Worm (Caenorhabditis elegans) whole organism, L1 larva: ENCODE data around the gene twk-7.
A peak's percentile ranks its signal among the peaks of the same experiment; 100 is the strongest.

Source experiments
- C16A3.4 ChIP-seq: fragments of 150-350 bp; optimal IDR thresholded peaks from 2 replicates; lab custom pipeline; 2014; ENCODE audit warnings: missing biosample characterization, missing genetic modification characterization
- C34B4.2 ChIP-seq: sonication (generic microtip); optimal IDR thresholded peaks from 2 replicates; lab custom pipeline; 2017; ENCODE audit warnings: mild to moderate bottlenecking, missing genetic modification characterization, missing compliant biosample characterization
- aha-1 ChIP-seq: fragments of 150-350 bp; optimal IDR thresholded peaks from 2 replicates; lab custom pipeline; 2014; ENCODE audit warnings: missing biosample characterization, missing genetic modification characterization
- alr-1 ChIP-seq: fragments of 200-800 bp; sonication (Bioruptor generic); optimal IDR thresholded peaks from 2 replicates; lab custom pipeline; 2018; ENCODE audit warnings: borderline replicate concordance, mild to moderate bottlenecking, missing genetic modification characterization, missing compliant biosample characterization
- aly-2 ChIP-seq: fragments of 150-350 bp; optimal IDR thresholded peaks from 2 replicates; lab custom pipeline; 2014; ENCODE audit warnings: missing biosample characterization, missing genetic modification characterization
- ceh-63 ChIP-seq: fragments of 200-800 bp; sonication (Bioruptor generic); optimal IDR thresholded peaks from 2 replicates; lab custom pipeline; 2018; ENCODE audit warnings: mild to moderate bottlenecking, missing genetic modification characterization, missing compliant biosample characterization
- ceh-82 ChIP-seq, 3 experiments: fragments of 150-350 bp in 1 of 3; sonication (generic microtip) in 2 of 3; optimal IDR thresholded peaks; 2 replicates each; lab custom pipeline; 2014 to 2017; ENCODE audit warnings: missing biosample characterization in 3 of 3, missing genetic modification characterization in 3 of 3
- ces-1 ChIP-seq: fragments of 150-350 bp; optimal IDR thresholded peaks from 2 replicates; lab custom pipeline; 2014; ENCODE audit warnings: missing biosample characterization, missing genetic modification reagents, missing genetic modification characterization
- efl-1 ChIP-seq, 4 experiments: fragments of 150-350 bp; optimal IDR thresholded peaks in 3 of 4; peaks in 1 of 4; 1 replicate in 1 of 4; 2 replicates in 3 of 4; lab custom pipeline; 2014; ENCODE audit warnings: missing biosample characterization in 2 of 4, missing genetic modification characterization in 2 of 4, missing genetic modification reagents in 2 of 4
- egl-13 ChIP-seq: sonication (generic microtip); optimal IDR thresholded peaks from 2 replicates; lab custom pipeline; 2016; ENCODE audit warnings: missing genotype, missing genetic modification reagents, missing genetic modification characterization, missing compliant biosample characterization
- elt-3 ChIP-seq, 6 experiments: fragments of 150-350 bp in 1 of 6; sonication (generic microtip); optimal IDR thresholded peaks; 2 replicates each; lab custom pipeline; 2017 to 2018; ENCODE audit warnings: missing biosample characterization in 6 of 6, missing genetic modification characterization in 6 of 6, inconsistent platforms in 1 of 6
- ets-5 ChIP-seq: fragments of 200-800 bp; sonication (Bioruptor generic); IDR thresholded peaks from 2 replicates; pipeline ENCODE4 v1.3.6; 2022; ENCODE audit warnings: missing genetic modification characterization, missing compliant biosample characterization
- fkh-10 ChIP-seq: sonication (generic microtip); optimal IDR thresholded peaks from 2 replicates; lab custom pipeline; 2017; ENCODE audit warnings: missing biosample characterization, missing genetic modification reagents, missing genetic modification characterization
- fkh-8 ChIP-seq: sonication (generic microtip); optimal IDR thresholded peaks from 2 replicates; lab custom pipeline; 2016; ENCODE audit warnings: mild to moderate bottlenecking, missing genetic modification characterization, missing compliant biosample characterization
- fos-1 ChIP-seq: fragments of 150-350 bp; optimal IDR thresholded peaks from 2 replicates; lab custom pipeline; 2014; ENCODE audit warnings: missing biosample characterization, missing genetic modification characterization
- grh-1 ChIP-seq: fragments of 200-800 bp; sonication (Bioruptor generic); IDR thresholded peaks from 2 replicates; pipeline ENCODE4 v1.3.6; 2022; ENCODE audit warnings: missing genetic modification reagents, missing genetic modification characterization, missing compliant biosample characterization
- hlh-17 ChIP-seq: fragments of 200-800 bp; sonication (Bioruptor generic); optimal IDR thresholded peaks from 2 replicates; lab custom pipeline; 2018; ENCODE audit warnings: missing genetic modification characterization, mild to moderate bottlenecking, missing compliant biosample characterization, moderate library complexity, borderline replicate concordance
- hpl-2 ChIP-seq: fragments of 150-350 bp; optimal IDR thresholded peaks from 2 replicates; lab custom pipeline; 2014; ENCODE audit warnings: missing biosample characterization, missing genetic modification reagents, missing genetic modification characterization
- irx-1 ChIP-seq: sonication (generic microtip); optimal IDR thresholded peaks from 2 replicates; lab custom pipeline; 2016; ENCODE audit warnings: missing genetic modification characterization, missing compliant biosample characterization
- isw-1 ChIP-seq: fragments of 200-800 bp; sonication (Bioruptor generic); IDR thresholded peaks from 2 replicates; pipeline ENCODE4 v1.3.6; 2022; ENCODE audit warnings: missing genetic modification characterization, missing compliant biosample characterization
- lin-13 ChIP-seq: fragments of 150-350 bp; optimal IDR thresholded peaks from 2 replicates; lab custom pipeline; 2014; ENCODE audit warnings: missing biosample characterization, missing genetic modification reagents, missing genetic modification characterization
- lin-14 ChIP-seq: fragments of 200-800 bp; sonication (Bioruptor generic); optimal IDR thresholded peaks from 2 replicates; lab custom pipeline; 2018; ENCODE audit warnings: mild to moderate bottlenecking, missing genetic modification characterization, moderate library complexity, missing compliant biosample characterization
- lin-35 ChIP-seq, 2 experiments: fragments of 150-350 bp; optimal IDR thresholded peaks; 2 replicates each; lab custom pipeline; 2014; ENCODE audit warnings: missing biosample characterization in 2 of 2, missing genetic modification characterization in 2 of 2, missing genetic modification reagents in 2 of 2
- lin-39 ChIP-seq: fragments of 150-350 bp; optimal IDR thresholded peaks from 2 replicates; lab custom pipeline; 2014; ENCODE audit warnings: missing biosample characterization, missing genetic modification reagents, missing genetic modification characterization
- lir-3 ChIP-seq: sonication (generic microtip); optimal IDR thresholded peaks from 2 replicates; lab custom pipeline; 2016; ENCODE audit warnings: mild to moderate bottlenecking, missing genetic modification characterization, moderate library complexity, missing compliant biosample characterization; ENCODE audit not compliant: poor library complexity
- mab-9 ChIP-seq: fragments of 200-800 bp; sonication (Bioruptor generic); IDR thresholded peaks from 2 replicates; pipeline ENCODE4 v1.3.6; 2022; ENCODE audit warnings: missing genetic modification reagents, missing genetic modification characterization, missing compliant biosample characterization
- mef-2 ChIP-seq: fragments of 150-350 bp; optimal IDR thresholded peaks from 2 replicates; lab custom pipeline; 2014; ENCODE audit warnings: missing biosample characterization, missing genetic modification characterization
- nhr-19 ChIP-seq: fragments of 200-800 bp; sonication (Bioruptor generic); conservative IDR thresholded peaks from 2 replicates; pipeline ENCODE4 v1.3.6; 2022; ENCODE audit warnings: missing genetic modification characterization, missing compliant biosample characterization
- nhr-47 ChIP-seq: sonication (generic microtip); optimal IDR thresholded peaks from 2 replicates; lab custom pipeline; 2016; ENCODE audit warnings: mild to moderate bottlenecking, missing genetic modification characterization, moderate library complexity, missing compliant biosample characterization
- nhr-71 ChIP-seq: sonication (generic microtip); optimal IDR thresholded peaks from 2 replicates; lab custom pipeline; 2016; ENCODE audit warnings: mild to moderate bottlenecking, missing genetic modification characterization, moderate library complexity, missing compliant biosample characterization
- nhr-76 ChIP-seq: sonication (generic microtip); optimal IDR thresholded peaks from 2 replicates; lab custom pipeline; 2017; ENCODE audit warnings: missing biosample characterization, missing genetic modification characterization
- nhr-90 ChIP-seq: sonication (generic microtip); optimal IDR thresholded peaks from 2 replicates; lab custom pipeline; 2016; ENCODE audit warnings: mild to moderate bottlenecking, missing genetic modification characterization, missing compliant biosample characterization; ENCODE audit not compliant: poor library complexity
- pax-3 ChIP-seq: fragments of 200-800 bp; sonication (Bioruptor generic); optimal IDR thresholded peaks from 2 replicates; lab custom pipeline; 2018; ENCODE audit warnings: mild to moderate bottlenecking, missing genetic modification characterization, moderate library complexity, missing compliant biosample characterization
- snpc-4 ChIP-seq: fragments of 150-350 bp; optimal IDR thresholded peaks from 2 replicates; lab custom pipeline; 2014; ENCODE audit warnings: missing biosample characterization, missing genetic modification characterization
- sox-4 ChIP-seq: sonication (generic microtip); optimal IDR thresholded peaks from 2 replicates; lab custom pipeline; 2016; ENCODE audit warnings: missing genetic modification characterization, missing compliant biosample characterization
- sptf-1 ChIP-seq: fragments of 150-350 bp; optimal IDR thresholded peaks from 2 replicates; lab custom pipeline; 2014; ENCODE audit warnings: missing biosample characterization, missing genetic modification characterization
- sup-37 ChIP-seq: fragments of 200-800 bp; sonication (Bioruptor generic); optimal IDR thresholded peaks from 2 replicates; lab custom pipeline; 2018; ENCODE audit warnings: mild to moderate bottlenecking, missing genetic modification characterization, missing compliant biosample characterization
- tbx-2 ChIP-seq: sonication (generic microtip); optimal IDR thresholded peaks from 2 replicates; lab custom pipeline; 2016; ENCODE audit warnings: missing genetic modification characterization, missing compliant biosample characterization
- unc-130 ChIP-seq: fragments of 150-350 bp; optimal IDR thresholded peaks from 2 replicates; lab custom pipeline; 2017; ENCODE audit warnings: missing biosample characterization, missing genetic modification characterization, inconsistent platforms
- unc-30 ChIP-seq: sonication (generic microtip); optimal IDR thresholded peaks from 2 replicates; lab custom pipeline; 2017; ENCODE audit warnings: missing biosample characterization, missing genetic modification characterization
- unc-62 ChIP-seq: fragments of 150-350 bp; optimal IDR thresholded peaks from 2 replicates; lab custom pipeline; 2014; ENCODE audit warnings: missing biosample characterization, missing genetic modification reagents, missing genetic modification characterization
- unc-86 ChIP-seq: sonication (generic microtip); optimal IDR thresholded peaks from 2 replicates; lab custom pipeline; 2016; ENCODE audit warnings: missing genetic modification characterization, missing compliant biosample characterization
- unc-98 ChIP-seq: fragments of 200-800 bp; sonication (Bioruptor generic); IDR thresholded peaks from 2 replicates; pipeline ENCODE4 v1.3.6; 2022; ENCODE audit warnings: missing genetic modification characterization, missing compliant biosample characterization
- xbp-1 ChIP-seq: sonication (generic microtip); optimal IDR thresholded peaks from 2 replicates; lab custom pipeline; 2016; ENCODE audit warnings: missing genetic modification characterization, missing compliant biosample characterization
- zag-1 ChIP-seq: fragments of 150-350 bp; optimal IDR thresholded peaks from 2 replicates; lab custom pipeline; 2014; ENCODE audit warnings: missing biosample characterization, missing genetic modification characterization
- zip-4 ChIP-seq: fragments of 200-800 bp; sonication (Bioruptor generic); optimal IDR thresholded peaks from 2 replicates; lab custom pipeline; 2018; ENCODE audit warnings: mild to moderate bottlenecking, missing genetic modification characterization, moderate library complexity, missing compliant biosample characterization
- ztf-11 ChIP-seq, 2 experiments: sonication (generic microtip); optimal IDR thresholded peaks; 2 replicates each; lab custom pipeline; 2016 to 2017; ENCODE audit warnings: missing genetic modification characterization in 2 of 2, missing biosample characterization in 1 of 2, missing compliant biosample characterization in 1 of 2

twk-7 gene

ce11 chrIII:8658367-8658761 is 14.8 kb upstream of the twk-7 start (continued):
- peak; percentile 34 for TF ChIP-seq aha-1 (tag; lab: Kevin White, UChicago)
- peak; percentile 24 to 56 (median 47) for TF ChIP-seq ceh-82 (tag; optimal IDR thresholded peaks at IDR 0.05; lab: Kevin White, UChicago)
- TF ChIP-seq zag-1 (tag; lab: Kevin White, UChicago) = no peak
- TF ChIP-seq fos-1 = peak; percentile 83
- TF ChIP-seq unc-130 (tag; lab: Kevin White, UChicago) = peak; percentile 96
- TF ChIP-seq lir-3 (tag; lab: Kevin White, UChicago) = peak; percentile 73
- TF ChIP-seq aly-2 (tag; lab: Kevin White, UChicago) = peak; percentile 32
- TF ChIP-seq tbx-2 = peak; percentile 91
- no peak for TF ChIP-seq ets-5 (GFP tag; lab: Robert Waterston, UW)
- TF ChIP-seq C34B4.2 (tag; lab: Kevin White, UChicago) = peak; percentile 85
- peak; percentile 87 for TF ChIP-seq mef-2 (tag; lab: Kevin White, UChicago)
- no peak for TF ChIP-seq ztf-11 (tag; optimal IDR thresholded peaks at IDR 0.05; lab: Kevin White, UChicago)
- TF ChIP-seq elt-3 (tag; optimal IDR thresholded peaks at IDR 0.05; lab: Kevin White, UChicago) = peak in 5 of 6 experiments; percentile 63 to 95 (median 91)
- no peak for TF ChIP-seq zip-4 (GFP tag; lab: Kevin White, UChicago)
- TF ChIP-seq irx-1 (tag; lab: Kevin White, UChicago) = peak; percentile 83
- TF ChIP-seq grh-1 (GFP tag; lab: Robert Waterston, UW) = peak; percentile 74
- TF ChIP-seq sup-37 (GFP tag; lab: Kevin White, UChicago) = peak; percentile 18
- no peak for TF ChIP-seq ceh-63 (GFP tag; lab: Kevin White, UChicago)
- TF ChIP-seq nhr-19 (GFP tag; lab: Robert Waterston, UW) = peak; percentile 93
- peak; percentile 87 for TF ChIP-seq nhr-47 (tag; lab: Kevin White, UChicago)
- TF ChIP-seq mab-9 (GFP tag; lab: Robert Waterston, UW) = peak; percentile 62; the same call in 1 of the 2 replicates
- TF ChIP-seq sptf-1 (tag; lab: Kevin White, UChicago) = no peak
- no peak for TF ChIP-seq unc-86 (tag; lab: Kevin White, UChicago)
- TF ChIP-seq hpl-2 = peak; percentile 68
- TF ChIP-seq snpc-4 (tag; lab: Kevin White, UChicago) = peak; percentile 76
- no peak for TF ChIP-seq sox-4 (tag; lab: Kevin White, UChicago)
- TF ChIP-seq hlh-17 (GFP tag; lab: Kevin White, UChicago) = no peak
- TF ChIP-seq nhr-71 (tag; lab: Kevin White, UChicago) = peak; percentile 99
- TF ChIP-seq fkh-8 (tag; lab: Kevin White, UChicago) = peak; percentile 52
- no peak for TF ChIP-seq unc-30
- peak; percentile 73 for TF ChIP-seq egl-13
- TF ChIP-seq, all 84 proteins: peak for 54

- TF ChIP-seq lir-3 (tag; lab: Kevin White, UChicago) (no peak), efl-1 (optimal IDR thresholded peaks at IDR 0.05; lab: Kevin White, UChicago) (no peak), efl-1 (GFP tag; optimal IDR thresholded peaks at IDR 0.05 in 1 of 2; lab: Kevin White, UChicago) (peak in 1 of 2 experiments; percentile 92), nhr-76 (no peak)
- TF ChIP-seq, all 84 proteins: peak for 1
Observed at ce11 chrIII:8657676-8658366, 14.3 kb upstream of the twk-7 start.

- TF ChIP-seq fkh-10 (no peak), lin-14 (GFP tag; lab: Kevin White, UChicago) (peak; percentile 35), isw-1 (GFP tag; lab: Robert Waterston, UW) (no peak), C16A3.4 (tag; lab: Kevin White, UChicago) (no peak), elt-3 (tag; optimal IDR thresholded peaks at IDR 0.05; lab: Kevin White, UChicago) (peak in 2 of 6 experiments; percentile 26 to 81), unc-62 (no peak), pax-3 (tag; lab: Kevin White, UChicago) (no peak), nhr-90 (tag; lab: Kevin White, UChicago) (peak; percentile 27), unc-86 (tag; lab: Kevin White, UChicago) (no peak), ces-1 (GFP tag; lab: Kevin White, UChicago) (no peak), lin-39 (tag; lab: Kevin White, UChicago) (no peak), lin-35 (GFP tag; optimal IDR thresholded peaks at IDR 0.05; lab: Kevin White, UChicago) (peak in 1 of 2 experiments; percentile 46), hlh-17 (GFP tag; lab: Kevin White, UChicago) (no peak), alr-1 (no peak), lir-3 (tag; lab: Kevin White, UChicago) (no peak), lin-13 (GFP tag; lab: Kevin White, UChicago) (no peak), xbp-1 (no peak), fos-1 (no peak), unc-98 (no peak)
Observed at ce11 chrIII:8656957-8657356, 13.4 kb upstream of the twk-7 start.
